Worm (Caenorhabditis elegans) whole organism, midembryonic: ENCODE data around the gene gid-8.

Experiments
- T22C8.4 ChIP-seq: fragments of 200-800 bp; sonication (Bioruptor generic); IDR thresholded peaks from 2 replicates; pipeline ENCODE4 v1.3.6; 2022; ENCODE audit warnings: missing genetic modification characterization, missing compliant biosample characterization
- cog-1 ChIP-seq: sonication (generic microtip); optimal IDR thresholded peaks from 2 replicates; lab custom pipeline; 2016; ENCODE audit warnings: missing genetic modification characterization, missing compliant biosample characterization
- flt-1 ChIP-seq: fragments of 200-800 bp; sonication (Bioruptor generic); IDR thresholded peaks from 2 replicates; pipeline ENCODE4 v1.3.6; 2022; ENCODE audit warnings: missing genetic modification characterization, missing compliant biosample characterization
- klf-2 ChIP-seq: fragments of 200-800 bp; sonication (Bioruptor generic); conservative IDR thresholded peaks from 2 replicates; pipeline ENCODE4 v1.3.6; 2022; ENCODE audit warnings: missing genetic modification reagents, missing genetic modification characterization, missing compliant biosample characterization
- med-1 ChIP-seq: sonication (generic microtip); optimal IDR thresholded peaks from 2 replicates; lab custom pipeline; 2017; ENCODE audit warnings: missing genetic modification characterization, mild to moderate bottlenecking, missing compliant biosample characterization, antibody characterized with exemption, missing genetic modification reagents; ENCODE audit not compliant: insufficient read depth
- ref-1 ChIP-seq: fragments of 200-800 bp; sonication (Bioruptor generic); conservative IDR thresholded peaks from 2 replicates; pipeline ENCODE4 v1.3.6; 2022; ENCODE audit warnings: missing genetic modification reagents, missing genetic modification characterization, missing compliant biosample characterization
- tab-1 ChIP-seq: fragments of 200-800 bp; sonication (Bioruptor generic); IDR thresholded peaks from 2 replicates; pipeline ENCODE4 v1.3.6; 2022; ENCODE audit warnings: missing genetic modification characterization, missing compliant biosample characterization
- ztf-23 ChIP-seq: fragments of 200-800 bp; sonication (Bioruptor generic); IDR thresholded peaks from 2 replicates; pipeline ENCODE4 v1.3.6; 2022; ENCODE audit warnings: missing genetic modification reagents, missing genetic modification characterization, missing compliant biosample characterization
- ztf-29 ChIP-seq: fragments of 200-800 bp; sonication (Bioruptor generic); IDR thresholded peaks from 2 replicates; pipeline ENCODE4 v1.3.6; 2022; ENCODE audit warnings: missing genetic modification reagents, missing genetic modification characterization, missing compliant biosample characterization

The gid-8 gene

DNA sequence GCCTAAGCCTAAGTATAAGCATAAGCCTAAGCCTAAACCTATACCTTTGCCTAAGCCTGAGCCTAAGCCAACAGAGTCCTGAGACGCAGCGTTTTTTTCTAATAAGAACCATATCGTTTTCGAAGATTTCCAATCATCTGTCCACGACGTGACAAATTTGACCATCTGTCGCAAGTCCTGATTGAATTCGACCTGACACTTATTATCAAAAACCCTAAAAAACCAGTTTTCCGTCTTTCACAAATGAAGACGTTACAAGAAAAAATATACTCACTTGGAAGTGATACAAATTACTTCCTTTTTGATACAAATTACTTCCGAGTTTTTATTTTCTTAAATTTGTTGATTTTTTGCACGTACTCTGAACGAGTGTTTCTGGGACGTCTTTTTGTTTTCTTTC, 29.3 kb upstream of the gid-8 start:
- TF ChIP-seq klf-2 (GFP tag; lab: Robert Waterston, UW) (no peak), T22C8.4 (GFP tag; lab: Robert Waterston, UW) (no peak), tab-1 (GFP tag; lab: Robert Waterston, UW) (no peak), ztf-23 (GFP tag; lab: Robert Waterston, UW) (no peak), flt-1 (GFP tag; lab: Robert Waterston, UW) (no peak), med-1 (GFP tag; lab: Kevin White, UChicago) (no peak), cog-1 (no peak), ref-1 (no peak), ztf-29 (GFP tag; lab: Robert Waterston, UW) (no peak)

DNA sequence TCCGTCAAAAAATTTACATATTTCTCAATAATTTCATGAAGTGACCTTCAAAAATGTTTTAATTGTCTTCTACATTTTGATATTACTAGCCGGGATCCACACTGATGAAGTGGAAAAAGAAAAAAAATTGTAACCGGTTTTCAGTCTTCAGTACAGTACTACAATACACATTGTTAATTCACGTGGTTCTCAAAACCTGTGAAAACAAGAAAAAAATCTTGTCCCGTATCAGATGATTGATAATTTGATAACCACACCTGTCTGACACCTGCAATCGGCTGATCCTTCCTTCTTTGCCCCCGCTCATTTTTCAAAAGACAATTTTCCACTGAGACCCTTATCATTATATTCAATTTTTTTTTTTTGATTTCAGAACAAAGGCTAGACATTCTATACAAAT, 28.7 kb upstream of the gid-8 start, which contains the start of gene R09B5.11:
Gene R09B5.11 (plus strand): TSS at position 374 of the 400 bp plus-strand sequence.
- no peak for TF ChIP-seq flt-1 (GFP tag; lab: Robert Waterston, UW)
- TF ChIP-seq klf-2 (GFP tag; lab: Robert Waterston, UW): no peak
- no peak for TF ChIP-seq cog-1
- TF ChIP-seq med-1 (GFP tag; lab: Kevin White, UChicago): no peak
- no peak for TF ChIP-seq ztf-23 (GFP tag; lab: Robert Waterston, UW)
- TF ChIP-seq ref-1: no peak
- no peak for TF ChIP-seq ztf-29 (GFP tag; lab: Robert Waterston, UW)
- TF ChIP-seq tab-1 (GFP tag; lab: Robert Waterston, UW): no peak
- TF ChIP-seq T22C8.4 (GFP tag; lab: Robert Waterston, UW): no peak

DNA sequence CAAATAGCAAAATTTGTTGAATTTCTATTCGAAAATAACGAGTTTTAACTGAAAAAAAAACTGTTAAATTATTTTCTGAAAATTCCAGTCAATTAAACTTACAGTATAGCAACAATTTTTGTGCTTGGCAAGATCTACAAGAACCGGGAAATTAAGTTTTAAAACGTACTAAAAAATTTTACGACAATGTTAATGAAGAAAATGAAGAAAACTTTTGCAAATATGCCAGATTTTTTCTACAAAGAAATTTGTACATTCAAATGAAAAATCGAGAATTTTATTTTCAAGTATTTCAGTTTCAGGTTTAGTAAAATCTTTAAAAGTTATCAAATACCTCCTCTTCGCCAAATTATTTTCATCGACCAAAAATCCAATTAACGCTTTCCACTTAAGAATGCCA, 25.5 kb upstream of the gid-8 start, which contains the start of gene cnc-11:
Gene cnc-11 (plus strand): TSS at position 301 of the 400 bp plus-strand sequence.
- TF ChIP-seq med-1 (GFP tag; lab: Kevin White, UChicago) (no peak), cog-1 (no peak), ztf-29 (GFP tag; lab: Robert Waterston, UW) (no peak), ref-1 (no peak), ztf-23 (GFP tag; lab: Robert Waterston, UW) (no peak), tab-1 (GFP tag; lab: Robert Waterston, UW) (no peak), flt-1 (GFP tag; lab: Robert Waterston, UW) (no peak), klf-2 (GFP tag; lab: Robert Waterston, UW) (no peak), T22C8.4 (GFP tag; lab: Robert Waterston, UW) (no peak)

DNA sequence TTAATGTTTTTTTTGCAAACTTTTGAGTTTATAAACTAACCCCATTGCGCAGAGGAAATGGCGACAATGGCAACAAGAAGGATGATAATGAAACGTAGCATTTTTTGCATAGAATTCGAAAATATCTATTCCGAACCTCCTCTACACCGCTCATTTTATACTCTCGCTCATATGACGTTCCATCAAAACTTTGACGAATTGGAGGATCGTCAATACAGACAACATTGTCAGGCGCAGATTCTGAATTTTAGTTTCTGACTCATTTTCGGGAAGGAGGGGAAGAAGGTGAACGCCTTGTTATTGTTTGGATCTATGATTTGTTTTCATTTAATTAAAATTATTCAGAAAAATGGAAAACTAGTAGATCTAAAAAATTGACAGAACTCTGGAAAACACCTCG, 23.4 kb upstream of the gid-8 start, which contains the start of gene cnc-1:
Gene cnc-1 (minus strand): TSS at position 101 of the 400 bp plus-strand sequence.
- TF ChIP-seq T22C8.4 (GFP tag; lab: Robert Waterston, UW) (no peak), flt-1 (GFP tag; lab: Robert Waterston, UW) (no peak), tab-1 (GFP tag; lab: Robert Waterston, UW) (no peak), ztf-23 (GFP tag; lab: Robert Waterston, UW) (no peak), med-1 (GFP tag; lab: Kevin White, UChicago) (no peak), cog-1 (no peak), klf-2 (GFP tag; lab: Robert Waterston, UW) (no peak), ref-1 (no peak), ztf-29 (GFP tag; lab: Robert Waterston, UW) (no peak)

DNA sequence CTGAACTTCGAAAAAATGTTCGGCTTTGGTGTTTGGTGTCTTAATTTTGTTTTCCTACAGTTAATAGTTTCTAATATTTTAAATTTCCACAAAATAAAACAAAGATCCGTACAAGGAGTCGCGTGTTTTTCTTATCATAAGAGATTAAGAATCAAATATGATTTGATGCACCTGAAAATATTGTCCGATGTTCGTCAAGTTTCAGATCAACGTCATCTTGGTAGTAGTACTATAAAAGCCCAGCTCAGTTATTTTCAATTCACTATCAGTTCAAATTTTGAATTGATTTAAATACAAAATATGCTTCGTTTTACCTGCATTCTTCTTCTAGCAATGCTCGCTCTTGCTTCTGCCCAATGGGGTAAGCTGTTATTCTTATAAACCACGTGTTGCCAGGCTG, 22.5 kb upstream of the gid-8 start, which contains the start of gene cnc-5:
Gene cnc-5 (plus strand): TSS at position 301 of the 400 bp plus-strand sequence.
- TF ChIP-seq flt-1 (GFP tag; lab: Robert Waterston, UW) (no peak), klf-2 (GFP tag; lab: Robert Waterston, UW) (no peak), ztf-23 (GFP tag; lab: Robert Waterston, UW) (no peak), cog-1 (no peak), med-1 (GFP tag; lab: Kevin White, UChicago) (no peak), ztf-29 (GFP tag; lab: Robert Waterston, UW) (no peak), T22C8.4 (GFP tag; lab: Robert Waterston, UW) (no peak), tab-1 (GFP tag; lab: Robert Waterston, UW) (no peak), ref-1 (no peak)

DNA sequence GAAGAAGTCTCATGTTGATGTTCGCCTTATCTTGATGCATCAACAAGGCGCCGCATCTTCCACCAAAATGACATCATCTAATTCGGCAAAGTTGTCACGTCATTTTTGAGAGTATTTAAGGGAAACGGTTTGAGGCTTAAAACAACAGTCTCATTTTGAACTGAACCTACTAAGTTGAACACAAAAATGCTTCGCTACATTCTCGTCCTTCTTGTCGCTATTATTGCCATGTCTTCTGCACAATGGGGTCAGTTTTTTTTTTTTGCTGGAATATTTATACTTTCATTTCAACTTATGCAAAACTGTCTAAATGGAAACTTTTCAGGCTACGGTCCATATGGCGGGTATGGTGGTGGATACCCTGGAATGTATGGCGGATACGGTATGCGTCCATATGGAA, 20.5 kb upstream of the gid-8 start, which contains the start of gene cnc-4:
Gene cnc-4 (plus strand): TSS at position 117 of the 400 bp plus-strand sequence.
- TF ChIP-seq tab-1 (GFP tag; lab: Robert Waterston, UW) (no peak), T22C8.4 (GFP tag; lab: Robert Waterston, UW) (no peak), klf-2 (GFP tag; lab: Robert Waterston, UW) (no peak), ref-1 (no peak), ztf-29 (GFP tag; lab: Robert Waterston, UW) (no peak), ztf-23 (GFP tag; lab: Robert Waterston, UW) (no peak), flt-1 (GFP tag; lab: Robert Waterston, UW) (no peak), cog-1 (no peak), med-1 (GFP tag; lab: Kevin White, UChicago) (no peak)

DNA sequence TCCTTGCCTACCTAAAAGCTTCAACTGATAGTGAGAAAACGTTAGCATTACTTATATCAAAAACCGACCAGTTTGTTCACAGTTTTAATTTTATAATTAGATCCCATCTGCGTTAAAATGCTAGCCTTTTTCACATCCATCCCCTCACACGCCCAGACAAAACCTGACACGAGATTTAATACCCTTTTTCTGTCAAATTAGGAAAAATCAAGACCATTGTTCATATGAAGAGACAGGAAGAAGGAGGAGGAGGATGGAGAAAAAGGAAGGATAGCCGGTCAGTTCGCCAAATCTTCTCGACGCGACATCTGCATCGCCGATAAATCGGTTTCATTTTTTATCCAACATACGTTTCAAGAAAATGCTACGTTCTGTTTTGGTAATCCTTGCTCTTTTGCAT, 19.8 kb upstream of the gid-8 start, which contains the start of gene cnc-3:
Gene cnc-3 (plus strand): TSS at position 281 of the 400 bp plus-strand sequence.
- TF ChIP-seq ref-1: no peak
- TF ChIP-seq med-1 (GFP tag; lab: Kevin White, UChicago): no peak
- no peak for TF ChIP-seq ztf-29 (GFP tag; lab: Robert Waterston, UW)
- no peak for TF ChIP-seq tab-1 (GFP tag; lab: Robert Waterston, UW)
- no peak for TF ChIP-seq ztf-23 (GFP tag; lab: Robert Waterston, UW)
- TF ChIP-seq T22C8.4 (GFP tag; lab: Robert Waterston, UW): no peak
- no peak for TF ChIP-seq klf-2 (GFP tag; lab: Robert Waterston, UW)
- no peak for TF ChIP-seq flt-1 (GFP tag; lab: Robert Waterston, UW)
- TF ChIP-seq cog-1: no peak

DNA sequence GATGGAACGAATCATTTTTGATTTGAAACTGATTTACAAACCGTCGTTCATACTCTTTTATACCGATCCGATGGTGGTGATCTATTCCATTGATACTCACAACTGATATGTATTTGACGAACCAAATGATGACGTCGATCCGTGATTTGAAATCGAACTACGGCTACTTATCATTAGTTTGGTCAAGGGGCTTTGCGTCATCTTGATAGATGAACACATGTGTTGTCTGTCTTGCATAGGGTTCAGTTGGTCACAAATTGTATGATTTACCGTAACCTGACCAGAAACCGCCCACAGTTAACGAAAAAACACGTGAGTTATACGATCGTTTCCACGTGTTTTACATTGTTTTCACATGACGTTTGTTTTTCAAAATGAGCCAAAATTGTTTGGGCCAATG, 17.4 kb upstream of the gid-8 start, which contains the start of gene cnc-2:
Gene cnc-2 (minus strand): TSS at position 24 of the 400 bp plus-strand sequence.
- TF ChIP-seq med-1 (GFP tag; lab: Kevin White, UChicago) (no peak), flt-1 (GFP tag; lab: Robert Waterston, UW) (no peak), ref-1 (no peak), cog-1 (no peak), ztf-29 (GFP tag; lab: Robert Waterston, UW) (no peak), T22C8.4 (GFP tag; lab: Robert Waterston, UW) (no peak), ztf-23 (GFP tag; lab: Robert Waterston, UW) (no peak), klf-2 (GFP tag; lab: Robert Waterston, UW) (no peak), tab-1 (GFP tag; lab: Robert Waterston, UW) (no peak)

DNA sequence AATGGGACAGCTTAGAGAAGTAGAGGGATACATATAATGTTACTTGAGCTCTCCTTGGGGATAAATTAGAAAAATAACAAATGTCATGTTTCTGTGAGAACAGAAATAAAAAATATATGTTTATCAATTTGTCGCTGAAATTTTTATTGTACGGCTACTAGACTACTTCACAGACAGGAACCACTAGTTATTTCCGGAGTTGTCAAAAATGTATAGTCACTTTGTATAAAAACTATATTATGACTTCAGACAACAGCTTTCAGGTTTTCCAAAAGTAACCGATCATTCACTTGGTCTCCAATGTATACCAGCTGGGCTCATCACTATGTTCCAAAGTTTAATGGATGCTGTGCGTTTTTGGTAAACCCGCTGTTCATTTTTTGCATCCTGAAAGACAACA, 16.2 kb upstream of the gid-8 start, which contains the start of gene srj-23:
Gene srj-23 (plus strand): TSS at position 301 of the 400 bp plus-strand sequence.
- no peak for TF ChIP-seq ztf-29 (GFP tag; lab: Robert Waterston, UW)
- TF ChIP-seq ref-1: no peak
- TF ChIP-seq T22C8.4 (GFP tag; lab: Robert Waterston, UW): no peak
- TF ChIP-seq tab-1 (GFP tag; lab: Robert Waterston, UW): no peak
- TF ChIP-seq ztf-23 (GFP tag; lab: Robert Waterston, UW): no peak
- no peak for TF ChIP-seq klf-2 (GFP tag; lab: Robert Waterston, UW)
